Worm (Caenorhabditis elegans): ENCODE data around the gene stg-2.

ce11 chrX:8674514-8674913 lies 30.8 kb upstream of the stg-2 start:
- TF ChIP-seq flt-1 (GFP tag; IDR thresholded peaks at IDR 0.05) (no peak), ref-1 (GFP tag; conservative IDR thresholded peaks at IDR 0.05) (no peak), tab-1 (GFP tag; IDR thresholded peaks at IDR 0.05) (no peak)

All from whole organism, midembryonic.